Worm (Caenorhabditis elegans) whole organism, L1 larva: ENCODE measurements around the gene lon-8.
A peak's percentile ranks its signal among the peaks of the same experiment; 100 is the strongest.
"Not testable (repeated sequence)": the region's sequence is repeated elsewhere in the genome, so short reads cannot be mapped to it uniquely, and the experiment has no call there.

ENCODE experiments used
- C04F5.9 ChIP-seq: sonication (generic microtip); optimal IDR thresholded peaks from 2 replicates; lab custom pipeline; 2016; ENCODE audit warnings: missing genetic modification characterization, missing compliant biosample characterization
- C16A3.4 ChIP-seq: fragments of 150-350 bp; optimal IDR thresholded peaks from 2 replicates; lab custom pipeline; 2014; ENCODE audit warnings: missing biosample characterization, missing genetic modification characterization
- C34B4.2 ChIP-seq: sonication (generic microtip); optimal IDR thresholded peaks from 2 replicates; lab custom pipeline; 2017; ENCODE audit warnings: mild to moderate bottlenecking, missing genetic modification characterization, missing compliant biosample characterization
- F16B12.6 ChIP-seq: fragments of 150-350 bp; optimal IDR thresholded peaks from 2 replicates; lab custom pipeline; 2014; ENCODE audit warnings: missing biosample characterization, missing genetic modification characterization
- Y116A8C.19 ChIP-seq: sonication (generic microtip); optimal IDR thresholded peaks from 2 replicates; lab custom pipeline; 2016; ENCODE audit warnings: missing compliant biosample characterization, missing genetic modification characterization, borderline replicate concordance
- aha-1 ChIP-seq: fragments of 150-350 bp; optimal IDR thresholded peaks from 2 replicates; lab custom pipeline; 2014; ENCODE audit warnings: missing biosample characterization, missing genetic modification characterization
- alr-1 ChIP-seq: fragments of 200-800 bp; sonication (Bioruptor generic); optimal IDR thresholded peaks from 2 replicates; lab custom pipeline; 2018; ENCODE audit warnings: borderline replicate concordance, mild to moderate bottlenecking, missing genetic modification characterization, missing compliant biosample characterization
- aly-2 ChIP-seq: fragments of 150-350 bp; optimal IDR thresholded peaks from 2 replicates; lab custom pipeline; 2014; ENCODE audit warnings: missing biosample characterization, missing genetic modification characterization
- blmp-1 ChIP-seq: fragments of 150-350 bp; optimal IDR thresholded peaks from 2 replicates; lab custom pipeline; 2014; ENCODE audit warnings: missing biosample characterization, missing genetic modification characterization
- ceh-82 ChIP-seq, 3 experiments: fragments of 150-350 bp in 1 of 3; sonication (generic microtip) in 2 of 3; optimal IDR thresholded peaks; 2 replicates each; lab custom pipeline; 2014 to 2017; ENCODE audit warnings: missing biosample characterization in 3 of 3, missing genetic modification characterization in 3 of 3
- ceh-88 ChIP-seq: fragments of 200-800 bp; sonication (Bioruptor generic); IDR thresholded peaks from 2 replicates; pipeline ENCODE4 v1.3.6; 2022; ENCODE audit warnings: missing genetic modification characterization, missing compliant biosample characterization
- ceh-90 ChIP-seq: sonication (generic microtip); optimal IDR thresholded peaks from 2 replicates; lab custom pipeline; 2016; ENCODE audit warnings: missing genetic modification characterization, missing compliant biosample characterization
- efl-3 ChIP-seq: fragments of 200-800 bp; sonication (Bioruptor generic); optimal IDR thresholded peaks from 2 replicates; lab custom pipeline; 2018; ENCODE audit warnings: mild to moderate bottlenecking, missing genetic modification characterization, missing compliant biosample characterization
- egl-13 ChIP-seq: sonication (generic microtip); optimal IDR thresholded peaks from 2 replicates; lab custom pipeline; 2016; ENCODE audit warnings: missing genotype, missing genetic modification reagents, missing genetic modification characterization, missing compliant biosample characterization
- elt-3 ChIP-seq, 6 experiments: fragments of 150-350 bp in 1 of 6; sonication (generic microtip); optimal IDR thresholded peaks; 2 replicates each; lab custom pipeline; 2017 to 2018; ENCODE audit warnings: missing biosample characterization in 6 of 6, missing genetic modification characterization in 6 of 6, inconsistent platforms in 1 of 6
- ets-5 ChIP-seq: fragments of 200-800 bp; sonication (Bioruptor generic); IDR thresholded peaks from 2 replicates; pipeline ENCODE4 v1.3.6; 2022; ENCODE audit warnings: missing genetic modification characterization, missing compliant biosample characterization
- fkh-4 ChIP-seq: sonication (generic microtip); optimal IDR thresholded peaks from 2 replicates; lab custom pipeline; 2016; ENCODE audit warnings: missing compliant biosample characterization, missing genetic modification characterization, borderline replicate concordance
- fos-1 ChIP-seq: fragments of 150-350 bp; optimal IDR thresholded peaks from 2 replicates; lab custom pipeline; 2014; ENCODE audit warnings: missing biosample characterization, missing genetic modification characterization
- hlh-4 ChIP-seq: sonication (generic microtip); optimal IDR thresholded peaks from 2 replicates; lab custom pipeline; 2016; ENCODE audit warnings: mild to moderate bottlenecking, missing genetic modification characterization, missing compliant biosample characterization
- irx-1 ChIP-seq: sonication (generic microtip); optimal IDR thresholded peaks from 2 replicates; lab custom pipeline; 2016; ENCODE audit warnings: missing genetic modification characterization, missing compliant biosample characterization
- isw-1 ChIP-seq: fragments of 200-800 bp; sonication (Bioruptor generic); IDR thresholded peaks from 2 replicates; pipeline ENCODE4 v1.3.6; 2022; ENCODE audit warnings: missing genetic modification characterization, missing compliant biosample characterization
- lin-14 ChIP-seq: fragments of 200-800 bp; sonication (Bioruptor generic); optimal IDR thresholded peaks from 2 replicates; lab custom pipeline; 2018; ENCODE audit warnings: mild to moderate bottlenecking, missing genetic modification characterization, moderate library complexity, missing compliant biosample characterization
- lin-15B ChIP-seq: fragments of 150-350 bp; sonication (generic microtip); optimal IDR thresholded peaks from 3 replicates; lab custom pipeline; 2014; ENCODE audit warnings: missing biosample characterization, missing genetic modification characterization
- lin-35 ChIP-seq, 2 experiments: fragments of 150-350 bp; optimal IDR thresholded peaks; 2 replicates each; lab custom pipeline; 2014; ENCODE audit warnings: missing biosample characterization in 2 of 2, missing genetic modification characterization in 2 of 2, missing genetic modification reagents in 2 of 2
- lin-39 ChIP-seq: fragments of 150-350 bp; optimal IDR thresholded peaks from 2 replicates; lab custom pipeline; 2014; ENCODE audit warnings: missing biosample characterization, missing genetic modification reagents, missing genetic modification characterization
- lsy-2 ChIP-seq, 2 experiments: fragments of 150-350 bp; optimal IDR thresholded peaks; 2 replicates each; lab custom pipeline; 2014; ENCODE audit warnings: missing biosample characterization in 2 of 2, missing genetic modification characterization in 2 of 2
- mab-9 ChIP-seq: fragments of 200-800 bp; sonication (Bioruptor generic); IDR thresholded peaks from 2 replicates; pipeline ENCODE4 v1.3.6; 2022; ENCODE audit warnings: missing genetic modification reagents, missing genetic modification characterization, missing compliant biosample characterization
- mdl-1 ChIP-seq, 2 experiments: fragments of 150-350 bp; optimal IDR thresholded peaks; 2 replicates each; lab custom pipeline; 2014 to 2017; ENCODE audit warnings: missing biosample characterization in 2 of 2, missing genetic modification characterization in 2 of 2, inconsistent platforms in 1 of 2
- mef-2 ChIP-seq: fragments of 150-350 bp; optimal IDR thresholded peaks from 2 replicates; lab custom pipeline; 2014; ENCODE audit warnings: missing biosample characterization, missing genetic modification characterization
- mep-1 ChIP-seq: fragments of 150-350 bp; optimal IDR thresholded peaks from 2 replicates; lab custom pipeline; 2014; ENCODE audit warnings: missing biosample characterization, missing genetic modification characterization
- nhr-19 ChIP-seq: fragments of 200-800 bp; sonication (Bioruptor generic); conservative IDR thresholded peaks from 2 replicates; pipeline ENCODE4 v1.3.6; 2022; ENCODE audit warnings: missing genetic modification characterization, missing compliant biosample characterization
- nhr-237 ChIP-seq: fragments of 150-350 bp; optimal IDR thresholded peaks from 2 replicates; lab custom pipeline; 2014; ENCODE audit warnings: missing biosample characterization, missing genetic modification characterization
- nhr-47 ChIP-seq: sonication (generic microtip); optimal IDR thresholded peaks from 2 replicates; lab custom pipeline; 2016; ENCODE audit warnings: mild to moderate bottlenecking, missing genetic modification characterization, moderate library complexity, missing compliant biosample characterization
- nhr-76 ChIP-seq: sonication (generic microtip); optimal IDR thresholded peaks from 2 replicates; lab custom pipeline; 2017; ENCODE audit warnings: missing biosample characterization, missing genetic modification characterization
- nhr-84 ChIP-seq: sonication (generic microtip); optimal IDR thresholded peaks from 2 replicates; lab custom pipeline; 2017; ENCODE audit warnings: missing biosample characterization, missing genetic modification characterization
- nhr-85 ChIP-seq: sonication (generic microtip); peaks from one replicate; lab custom pipeline; 2016; ENCODE audit warnings: missing genetic modification characterization, inconsistent platforms, missing compliant biosample characterization
- nhr-90 ChIP-seq: sonication (generic microtip); optimal IDR thresholded peaks from 2 replicates; lab custom pipeline; 2016; ENCODE audit warnings: mild to moderate bottlenecking, missing genetic modification characterization, missing compliant biosample characterization; ENCODE audit not compliant: poor library complexity
- pqm-1 ChIP-seq: sonication (generic microtip); optimal IDR thresholded peaks from 3 replicates; lab custom pipeline; 2017; ENCODE audit warnings: missing biosample characterization, missing genetic modification characterization
- sox-4 ChIP-seq: sonication (generic microtip); optimal IDR thresholded peaks from 2 replicates; lab custom pipeline; 2016; ENCODE audit warnings: missing genetic modification characterization, missing compliant biosample characterization
- unc-130 ChIP-seq: fragments of 150-350 bp; optimal IDR thresholded peaks from 2 replicates; lab custom pipeline; 2017; ENCODE audit warnings: missing biosample characterization, missing genetic modification characterization, inconsistent platforms
- unc-86 ChIP-seq: sonication (generic microtip); optimal IDR thresholded peaks from 2 replicates; lab custom pipeline; 2016; ENCODE audit warnings: missing genetic modification characterization, missing compliant biosample characterization
- vab-15 ChIP-seq: sonication (generic microtip); optimal IDR thresholded peaks from 2 replicates; lab custom pipeline; 2017; ENCODE audit warnings: missing genotype, mild to moderate bottlenecking, missing genetic modification characterization, missing compliant biosample characterization
- xbp-1 ChIP-seq: sonication (generic microtip); optimal IDR thresholded peaks from 2 replicates; lab custom pipeline; 2016; ENCODE audit warnings: missing genetic modification characterization, missing compliant biosample characterization

lon-8 gene

DNA sequence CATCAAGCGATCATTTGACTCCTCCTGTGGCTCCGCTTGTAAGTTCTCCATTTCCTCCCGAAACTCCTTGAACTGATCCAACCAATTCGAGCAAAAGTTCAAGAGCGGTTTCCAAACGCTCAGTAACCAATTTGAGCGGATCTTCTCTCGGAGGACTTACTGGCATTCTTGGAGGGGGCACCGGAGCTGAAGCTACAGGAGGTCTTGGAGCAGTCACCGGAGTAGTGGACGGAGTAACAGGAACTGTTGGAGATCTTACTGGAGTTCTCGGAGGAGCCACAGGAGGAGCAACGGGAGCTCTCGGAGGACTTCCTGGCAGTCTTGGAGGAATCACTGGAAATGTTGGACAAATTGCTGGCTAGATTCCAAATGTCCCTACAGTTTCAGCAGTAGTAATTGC, 7.5 kb upstream of the lon-8 start:
- no peak for TF ChIP-seq Y116A8C.19 (tag; lab: Kevin White, UChicago)
- no peak for TF ChIP-seq nhr-84 (tag; lab: Kevin White, UChicago)
- no peak for TF ChIP-seq pqm-1
- no peak for TF ChIP-seq ceh-88 (GFP tag; lab: Robert Waterston, UW)
- TF ChIP-seq blmp-1 (tag; lab: Kevin White, UChicago) = no peak
- no peak for TF ChIP-seq nhr-237 (tag; lab: Kevin White, UChicago)
- no peak for TF ChIP-seq lin-14 (GFP tag; lab: Kevin White, UChicago)
- TF ChIP-seq C16A3.4 (tag; lab: Kevin White, UChicago) = no peak
- no peak for TF ChIP-seq fkh-4 (tag; lab: Kevin White, UChicago)
- TF ChIP-seq C04F5.9 (tag; lab: Kevin White, UChicago) = no peak
- TF ChIP-seq vab-15 = no peak
- no peak for TF ChIP-seq irx-1 (tag; lab: Kevin White, UChicago)
- no peak for TF ChIP-seq unc-130
- no peak for TF ChIP-seq efl-3 (GFP tag; lab: Kevin White, UChicago)
- no peak for TF ChIP-seq egl-13 (tag; lab: Kevin White, UChicago)
- TF ChIP-seq lin-35 (GFP tag; optimal IDR thresholded peaks at IDR 0.05; lab: Kevin White, UChicago) = no peak
- TF ChIP-seq aha-1 = no peak
- TF ChIP-seq, all 84 proteins: peak for 0

DNA sequence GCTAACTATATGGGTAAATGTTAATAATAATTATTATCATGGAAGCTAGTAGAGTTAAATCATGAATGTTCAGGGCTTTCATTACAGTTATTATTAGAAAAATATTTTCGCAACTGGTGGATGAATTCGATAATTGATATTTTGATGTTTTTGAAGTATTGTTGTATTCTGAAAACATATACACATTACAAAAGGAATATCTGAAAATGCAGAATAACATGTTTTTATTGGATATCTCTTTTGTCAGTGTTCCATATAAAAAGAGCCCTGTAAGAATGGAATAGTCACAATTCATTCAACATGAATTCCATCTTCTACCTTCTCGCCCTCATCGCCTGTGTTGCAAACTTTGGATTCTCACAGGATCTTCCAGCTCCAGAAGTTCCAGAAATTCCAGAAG, 5.8 kb upstream of the lon-8 start, which contains the start of gene Y59A8B.19:
Y59A8B.19 (plus strand) TSS at position 301 of the 400 bp plus-strand sequence.
- TF ChIP-seq nhr-47; C34B4.2 (tag; lab: Kevin White, UChicago); alr-1 (tag; lab: Kevin White, UChicago): not testable (repeated sequence)

DNA sequence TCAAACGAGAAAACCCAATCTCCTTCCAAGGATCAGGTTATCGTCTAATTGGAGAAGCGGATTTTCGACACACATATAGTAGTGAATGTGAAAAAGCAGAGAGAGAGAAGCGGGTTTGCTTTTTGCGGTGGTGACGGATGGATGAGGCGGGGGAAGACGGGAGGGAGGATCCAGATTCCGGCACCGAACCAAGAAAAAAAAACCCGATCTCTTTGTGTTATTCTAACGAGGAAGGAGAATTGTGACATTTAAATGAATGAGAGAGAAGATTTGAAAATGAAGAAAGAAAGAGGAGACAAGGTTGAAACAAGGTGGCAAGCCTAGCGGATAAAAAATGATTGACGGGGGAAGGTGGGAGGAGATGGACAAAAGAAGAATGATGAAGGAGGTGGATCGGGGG, 2.7 kb upstream of the lon-8 start:
- no peak for TF ChIP-seq nhr-19
- peak; percentile 65 for TF ChIP-seq blmp-1 (tag; lab: Kevin White, UChicago)
- TF ChIP-seq nhr-85 (tag; lab: Kevin White, UChicago) = peak; percentile 33

DNA sequence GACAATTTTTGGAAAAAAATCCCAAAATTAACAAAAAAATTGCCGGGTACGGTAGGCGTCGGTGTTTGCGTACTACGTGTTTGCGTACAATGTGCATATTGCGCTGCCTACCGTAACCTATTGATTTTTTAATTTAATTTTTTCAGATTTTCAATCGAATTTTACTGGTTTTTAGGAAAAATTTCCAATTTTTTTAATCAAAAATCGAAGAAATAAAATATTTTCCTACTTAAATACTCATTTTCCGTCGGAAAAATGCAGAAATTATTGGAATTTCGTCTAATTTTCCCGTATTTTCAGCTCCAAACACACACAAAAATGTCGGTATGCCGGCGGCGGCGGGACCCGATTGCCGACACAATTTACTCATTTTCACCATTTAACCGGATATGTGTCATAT, 15.2 kb downstream of the lon-8 start, which contains the start of gene Y59A8B.21:
Y59A8B.21 (plus strand) TSS at position 301 of the 400 bp plus-strand sequence.
- no peak for TF ChIP-seq nhr-237 (tag; lab: Kevin White, UChicago)
- TF ChIP-seq lsy-2 (tag; optimal IDR thresholded peaks at IDR 0.05; lab: Kevin White, UChicago) = peak in 1 of 2 experiments; percentile 14
- no peak for TF ChIP-seq ceh-82 (tag; optimal IDR thresholded peaks at IDR 0.05; lab: Kevin White, UChicago)
- TF ChIP-seq, all 84 proteins: peak for 1

DNA sequence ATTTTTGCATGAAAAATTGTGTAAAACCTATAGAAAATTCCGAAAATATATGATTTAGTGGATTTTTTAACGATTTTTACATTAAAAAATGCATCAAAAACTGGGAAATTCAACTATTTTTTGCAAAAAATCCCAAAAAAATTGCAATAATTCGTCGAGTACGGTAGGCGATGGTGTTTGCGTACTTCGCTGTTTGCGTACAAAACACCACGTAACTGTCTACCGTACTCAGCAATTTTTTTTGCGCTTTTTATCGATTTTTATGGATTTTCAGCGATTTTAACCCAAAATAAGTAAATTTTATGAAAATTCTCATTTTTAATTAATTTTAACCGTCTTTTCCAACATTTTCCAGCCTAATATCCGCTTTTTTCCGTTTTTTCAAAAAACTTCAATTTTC, 18.2 kb downstream of the lon-8 start:
- TF ChIP-seq F16B12.6 (tag; lab: Kevin White, UChicago) (peak; percentile 14), lsy-2 (tag; optimal IDR thresholded peaks at IDR 0.05; lab: Kevin White, UChicago) (peak; percentile 49 to 63), sox-4 (tag; lab: Kevin White, UChicago) (no peak)

DNA sequence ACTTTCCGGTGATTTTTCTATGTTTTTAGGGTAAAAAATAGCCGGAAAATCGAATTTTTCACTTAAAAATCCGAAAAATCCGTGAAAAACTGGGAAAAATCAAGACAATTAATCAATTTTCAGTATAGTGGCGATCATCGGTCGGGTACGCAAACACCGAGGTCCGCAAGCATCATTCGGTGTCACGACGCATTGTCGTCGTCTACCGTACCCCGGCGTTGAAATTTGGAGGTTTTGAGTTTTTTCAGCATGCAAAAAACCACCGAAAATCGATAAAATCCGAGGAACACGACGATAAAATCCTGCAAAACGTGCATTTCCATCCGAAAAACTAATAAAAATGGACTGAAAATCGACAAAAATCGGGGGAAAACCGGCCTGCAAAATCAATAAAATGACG, 19.4 kb downstream of the lon-8 start:
- TF ChIP-seq fos-1 (tag; lab: Kevin White, UChicago) (peak; percentile 54), xbp-1 (peak; percentile 44), isw-1 (peak; percentile 48), mdl-1 (tag; optimal IDR thresholded peaks at IDR 0.05; lab: Kevin White, UChicago) (peak in 1 of 2 experiments; percentile 5), nhr-90 (no peak), pqm-1 (no peak), efl-3 (GFP tag; lab: Kevin White, UChicago) (no peak), lsy-2 (tag; optimal IDR thresholded peaks at IDR 0.05; lab: Kevin White, UChicago) (peak; percentile 97 to 98), irx-1 (tag; lab: Kevin White, UChicago) (no peak), ets-5 (GFP tag; lab: Robert Waterston, UW) (no peak), ceh-90 (no peak), lin-15B (tag; lab: Kevin White, UChicago) (no peak), C34B4.2 (tag; lab: Kevin White, UChicago) (no peak), mep-1 (peak; percentile 34), hlh-4 (tag; lab: Kevin White, UChicago) (no peak), nhr-47 (no peak), mef-2 (tag; lab: Kevin White, UChicago) (no peak), lin-39 (tag; lab: Kevin White, UChicago) (no peak), elt-3 (tag; optimal IDR thresholded peaks at IDR 0.05; lab: Kevin White, UChicago) (peak in 1 of 6 experiments; percentile 1), aly-2 (no peak), nhr-84 (tag; lab: Kevin White, UChicago) (no peak), unc-86 (peak; percentile 39), nhr-76 (tag; lab: Kevin White, UChicago) (no peak), mab-9 (no peak; the same call in 1 of the 2 replicates)
